Worm (Caenorhabditis elegans): Measurements from ENCODE around the gene cul-3.

- TF ChIP-seq fkh-10 (GFP tag; optimal IDR thresholded peaks at IDR 0.05) (no peak), fos-1 (tag; optimal IDR thresholded peaks at IDR 0.05) (no peak), lir-3 (tag; optimal IDR thresholded peaks at IDR 0.05; ENCODE audit: poor library complexity) (no peak), mef-2 (tag; optimal IDR thresholded peaks at IDR 0.05) (no peak), nhr-11 (tag; optimal IDR thresholded peaks at IDR 0.05) (no peak), ztf-11 (tag; optimal IDR thresholded peaks at IDR 0.05) (no peak)
Observed at ce11 chrV:166687-167086, 10.5 kb upstream of the cul-3 start, which contains the start of gene Y108G3AL.2.
